Worm (Caenorhabditis elegans): Measurements from ENCODE around the gene ZK596.3.

Gene ZK596.3

DNA sequence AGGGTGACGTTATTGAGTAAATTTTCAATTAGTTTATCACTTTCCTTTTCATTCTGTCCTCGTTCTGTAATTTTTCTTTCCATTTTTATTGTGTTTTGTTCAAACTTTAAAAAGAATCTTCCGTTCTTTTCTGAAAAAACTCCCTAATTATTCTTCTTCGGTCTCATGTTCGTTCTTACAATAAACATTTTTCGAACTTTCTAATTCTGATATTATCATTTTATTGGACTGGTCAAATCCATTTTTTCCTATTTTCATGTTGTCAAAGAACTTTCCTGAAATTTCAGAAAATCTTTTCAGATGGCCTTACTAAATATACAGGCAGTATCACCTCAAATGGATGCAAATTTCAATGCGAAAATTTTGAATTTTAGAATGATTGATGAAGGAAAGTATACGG, 40.2 kb downstream of the ZK596.3 start, which contains the start of gene nish-1:
TSS of gene nish-1 (plus strand) at position 301 of the 400 bp plus-strand sequence.
- TF ChIP-seq elt-1 (tag; optimal IDR thresholded peaks at IDR 0.05; ENCODE audit: borderline replicate concordance, insufficient read depth) (no peak), unc-62 (GFP tag; optimal IDR thresholded peaks at IDR 0.05) (no peak), nhr-2 (tag; optimal IDR thresholded peaks at IDR 0.05) (no peak), ces-1 (GFP tag; optimal IDR thresholded peaks at IDR 0.05) (no peak), ham-2 (GFP tag; optimal IDR thresholded peaks at IDR 0.05) (no peak), bed-3 (GFP tag; optimal IDR thresholded peaks at IDR 0.05) (no peak), ceh-43 (GFP tag; optimal IDR thresholded peaks at IDR 0.05) (no peak), ceh-83 (GFP tag; optimal IDR thresholded peaks at IDR 0.05) (no peak), nhr-28 (tag; optimal IDR thresholded peaks at IDR 0.05) (no peak)

ce11 chrIV:10861102-10861501, 43.1 kb downstream of the ZK596.3 start, which contains the start of gene rbm-22:
Gene rbm-22, plus strand, starts transcription at chrIV:10861402.
- no peak for TF ChIP-seq unc-39 (tag; optimal IDR thresholded peaks at IDR 0.05)
- no peak for TF ChIP-seq pha-4 (tag; optimal IDR thresholded peaks at IDR 0.05)
- TF ChIP-seq zip-8 (tag; optimal IDR thresholded peaks at IDR 0.05) = no peak
- TF ChIP-seq nhr-28 (tag; optimal IDR thresholded peaks at IDR 0.05) = no peak
- TF ChIP-seq lsy-2 (tag; optimal IDR thresholded peaks at IDR 0.05) = no peak
- TF ChIP-seq snpc-4 (tag; optimal IDR thresholded peaks at IDR 0.05) = no peak
- TF ChIP-seq nhr-12 (tag; optimal IDR thresholded peaks at IDR 0.05) = no peak
- no peak for TF ChIP-seq nhr-2 (tag; optimal IDR thresholded peaks at IDR 0.05)

DNA sequence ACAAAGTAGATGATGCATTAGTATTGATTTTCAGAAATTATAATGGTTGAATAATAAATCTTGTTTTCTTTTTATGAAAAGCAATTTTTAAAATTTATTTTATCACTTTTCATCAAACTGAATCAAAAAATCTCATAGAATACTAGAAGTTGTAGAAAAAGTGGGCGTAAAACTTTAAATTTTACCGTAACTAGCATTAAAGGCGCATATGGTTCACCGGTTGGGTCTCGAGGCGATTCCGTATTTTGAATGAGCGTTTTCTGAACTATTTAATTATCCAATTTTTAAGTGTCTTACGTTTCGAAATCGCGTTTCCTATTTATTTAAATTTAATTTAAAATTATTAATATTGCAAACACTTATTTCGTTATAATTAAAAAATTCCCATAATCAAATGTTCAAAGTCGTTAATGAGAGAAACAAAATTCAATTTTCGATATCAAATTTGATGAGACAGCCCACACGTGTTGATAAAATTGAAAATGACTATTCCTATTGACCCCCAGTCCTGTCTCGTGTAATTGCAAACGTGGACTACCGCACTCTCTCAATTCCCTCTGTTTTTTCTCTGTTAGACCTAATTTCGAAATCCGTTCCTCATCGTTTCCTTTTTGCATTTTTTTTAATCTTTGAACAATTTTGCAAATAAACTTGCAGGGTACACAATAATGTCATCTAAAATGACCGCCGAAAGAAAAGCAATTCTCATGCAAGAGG, 45.7 kb downstream of the ZK596.3 start, which contains the start of the genes T11G6.2 and hars-1:
TSS of gene T11G6.2 (minus strand) at position 197 of the 717 bp plus-strand sequence.
TSS of gene hars-1 (plus strand) at position 658 of the 717 bp plus-strand sequence.
- TF ChIP-seq ceh-39 (tag; optimal IDR thresholded peaks at IDR 0.05) (no peak), hlh-1 (tag; optimal IDR thresholded peaks at IDR 0.05) (no peak), elt-1 (tag; optimal IDR thresholded peaks at IDR 0.05; ENCODE audit: borderline replicate concordance, insufficient read depth) (no peak), mab-5 (tag; optimal IDR thresholded peaks at IDR 0.05) (no peak), tbx-8 (GFP tag; optimal IDR thresholded peaks at IDR 0.05) (no peak), unc-120 (tag; optimal IDR thresholded peaks at IDR 0.05; ENCODE audit: poor library complexity, severe bottlenecking) (no peak), lin-13 (tag; optimal IDR thresholded peaks at IDR 0.05) (no peak), bed-3 (GFP tag; optimal IDR thresholded peaks at IDR 0.05) (no peak), snpc-4 (tag; optimal IDR thresholded peaks at IDR 0.05) (no peak), ces-1 (GFP tag; optimal IDR thresholded peaks at IDR 0.05) (no peak), ztf-11 (tag; optimal IDR thresholded peaks at IDR 0.05) (no peak), lsy-2 (tag; optimal IDR thresholded peaks at IDR 0.05) (no peak), nhr-76 (tag; optimal IDR thresholded peaks at IDR 0.05) (no peak), sem-2 (GFP tag; optimal IDR thresholded peaks at IDR 0.05) (no peak), ham-2 (GFP tag; optimal IDR thresholded peaks at IDR 0.05) (no peak), nhr-12 (tag; optimal IDR thresholded peaks at IDR 0.05) (no peak)

DNA sequence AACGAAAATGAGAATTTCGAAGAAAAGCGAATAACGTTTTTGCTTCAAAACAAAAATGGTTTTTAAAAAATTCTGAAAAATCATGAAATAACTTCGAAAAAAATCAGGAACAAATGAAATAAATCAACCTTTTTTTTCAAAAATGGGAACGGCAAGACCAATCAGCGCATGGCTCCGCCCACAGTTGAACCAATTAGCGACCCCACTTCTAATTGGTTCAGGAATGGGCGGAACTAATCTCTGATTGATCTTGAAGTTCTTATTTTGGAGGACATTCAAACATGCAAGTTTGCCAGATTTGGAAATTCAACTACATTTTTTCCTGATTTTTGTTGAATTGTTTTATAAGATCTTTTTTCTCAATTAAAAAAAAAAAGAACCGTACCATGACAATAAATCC, 48.2 kb downstream of the ZK596.3 start:
- TF ChIP-seq ztf-11 (tag; optimal IDR thresholded peaks at IDR 0.05) = no peak
- TF ChIP-seq M03D4.4 (tag; optimal IDR thresholded peaks at IDR 0.05) = no peak
- no peak for TF ChIP-seq unc-120 (tag; optimal IDR thresholded peaks at IDR 0.05; ENCODE audit: poor library complexity, severe bottlenecking)
- no peak for TF ChIP-seq blmp-1 (tag; optimal IDR thresholded peaks at IDR 0.05)
- TF ChIP-seq mep-1 (tag; optimal IDR thresholded peaks at IDR 0.05) = no peak
- TF ChIP-seq nhr-28 (tag; optimal IDR thresholded peaks at IDR 0.05) = no peak
- no peak for TF ChIP-seq ces-1 (GFP tag; optimal IDR thresholded peaks at IDR 0.05)
- TF ChIP-seq mls-2 (tag; optimal IDR thresholded peaks at IDR 0.05) = no peak
- TF ChIP-seq ham-2 (GFP tag; optimal IDR thresholded peaks at IDR 0.05) = no peak
- no peak for TF ChIP-seq snpc-4 (tag; optimal IDR thresholded peaks at IDR 0.05)
- no peak for TF ChIP-seq nhr-2 (tag; optimal IDR thresholded peaks at IDR 0.05)
- TF ChIP-seq cnd-1 (tag; optimal IDR thresholded peaks at IDR 0.05) = no peak
- TF ChIP-seq hlh-1 (tag; optimal IDR thresholded peaks at IDR 0.05) = no peak
- TF ChIP-seq flh-1 (GFP tag; optimal IDR thresholded peaks at IDR 0.05) = no peak
- TF ChIP-seq zip-8 (tag; optimal IDR thresholded peaks at IDR 0.05) = no peak
- no peak for TF ChIP-seq sptf-1 (tag; optimal IDR thresholded peaks at IDR 0.05)
- no peak for TF ChIP-seq lin-13 (tag; optimal IDR thresholded peaks at IDR 0.05)
